Fruit fly (Drosophila melanogaster) whole organism, prepupa: ENCODE results near the gene CG34456.

Source experiments
- CG6792 ChIP-seq: fragments of 200-800 bp; sonication (Bioruptor generic); optimal IDR thresholded peaks from 3 replicates; lab custom pipeline; 2016; ENCODE audit warnings: missing biosample characterization, missing genetic modification characterization
- acj6 ChIP-seq: fragments of 200-800 bp; sonication (Bioruptor generic); optimal IDR thresholded peaks from 3 replicates; lab custom pipeline; 2016; ENCODE audit warnings: missing biosample characterization, missing genetic modification characterization

dm6 chr3L:9375130-9375529, 13.2 kb downstream of the CG34456 start, which contains the start of gene CG4461:
- TF ChIP-seq acj6 (GFP tag; lab: Kevin White, UChicago): no peak
- TF ChIP-seq CG6792: no peak
